Worm (Caenorhabditis elegans): ENCODE results near the gene AC7.3.

The AC7.3 gene

DNA sequence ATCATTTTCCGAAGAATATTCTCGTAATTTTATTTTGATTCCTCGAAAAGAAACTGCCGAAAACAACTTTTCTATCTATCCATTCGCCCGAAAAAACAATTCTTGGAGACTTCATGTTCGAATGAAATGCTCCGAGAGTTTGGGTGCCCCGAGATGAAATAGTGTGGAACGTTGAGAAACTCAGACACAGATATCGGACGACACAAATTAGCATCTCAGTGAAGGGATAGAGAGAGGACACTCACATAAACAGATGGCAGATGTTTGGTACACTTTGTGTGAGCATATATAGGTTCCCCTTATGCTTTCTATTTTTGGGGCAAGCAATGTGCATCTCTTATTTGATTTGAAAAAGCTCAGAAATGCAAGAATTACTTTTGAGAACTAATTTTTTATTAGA, 32.8 kb upstream of the AC7.3 start:
- TF ChIP-seq Y5F2A.4 (GFP tag; optimal IDR thresholded peaks at IDR 0.05) (no peak), unc-62 (GFP tag; optimal IDR thresholded peaks at IDR 0.05 in 1 of 2) (peak in 1 of 2 experiments; percentile 60), unc-62 (tag; optimal IDR thresholded peaks at IDR 0.05) (no peak), ceh-28 (tag; optimal IDR thresholded peaks at IDR 0.05) (no peak), T26A8.4 (GFP tag; IDR thresholded peaks at IDR 0.05) (no peak), ceh-62 (tag; optimal IDR thresholded peaks at IDR 0.05) (no peak), lsy-2 (tag; optimal IDR thresholded peaks at IDR 0.05) (peak in 1 of 2 experiments; percentile 12), aha-1 (tag) (peak; percentile 88), nhr-111 (GFP tag; optimal IDR thresholded peaks at IDR 0.05) (no peak), daf-16 (GFP tag; optimal IDR thresholded peaks at IDR 0.05) (peak in 1 of 2 experiments; percentile 32), daf-16 (tag; optimal IDR thresholded peaks at IDR 0.05) (no peak), nhr-28 (tag; optimal IDR thresholded peaks at IDR 0.05) (no peak)

DNA sequence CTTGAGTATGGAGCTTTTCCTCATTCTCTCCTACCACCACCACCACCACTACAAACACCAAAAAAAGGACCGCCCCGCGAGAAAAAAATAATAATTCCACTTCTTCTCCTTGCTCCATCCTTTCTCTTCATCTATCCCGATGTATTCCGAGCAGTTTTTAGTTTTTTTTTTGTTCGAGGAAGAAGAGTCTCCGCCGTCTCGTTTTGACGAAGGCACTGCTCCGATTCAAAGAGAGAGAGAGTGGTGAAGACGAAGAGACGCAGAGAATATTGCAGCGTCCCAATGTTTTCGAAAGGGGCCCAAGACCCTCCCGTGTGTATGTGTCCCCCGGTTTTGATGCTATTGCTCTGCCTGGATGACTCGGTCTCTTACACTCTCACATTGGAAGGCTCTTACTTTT, 30.5 kb upstream of the AC7.3 start:
- TF ChIP-seq dve-1 (tag; optimal IDR thresholded peaks at IDR 0.05; ENCODE audit: insufficient read depth): no peak
- TF ChIP-seq hlh-30 (tag; optimal IDR thresholded peaks at IDR 0.05; ENCODE audit: insufficient read depth): peak; percentile 3
- no peak for TF ChIP-seq pha-4 (GFP tag; IDR thresholded peaks at IDR 0.05)
- no peak for TF ChIP-seq pha-4 (tag; optimal IDR thresholded peaks at IDR 0.05)
- no peak for TF ChIP-seq Y48G9A.11 (GFP tag; IDR thresholded peaks at IDR 0.05)
- peak in 1 of 2 experiments; percentile 0 for TF ChIP-seq lsy-2 (tag; optimal IDR thresholded peaks at IDR 0.05)
- TF ChIP-seq daf-19 (GFP tag; conservative IDR thresholded peaks at IDR 0.05): no peak
- peak in 1 of 2 experiments; percentile 9 for TF ChIP-seq hif-1 (tag; optimal IDR thresholded peaks at IDR 0.05)
- TF ChIP-seq snpc-1.2 (GFP tag; IDR thresholded peaks at IDR 0.05): no peak
- no peak for TF ChIP-seq lin-39 (tag; optimal IDR thresholded peaks at IDR 0.05)
- peak; percentile 63 for TF ChIP-seq rbr-2 (tag; optimal IDR thresholded peaks at IDR 0.05)
- no peak for TF ChIP-seq unc-39 (tag; optimal IDR thresholded peaks at IDR 0.05)
- no peak for TF ChIP-seq nhr-41 (GFP tag; IDR thresholded peaks at IDR 0.05)
- TF ChIP-seq lin-38 (GFP tag; IDR thresholded peaks at IDR 0.05): no peak
- no peak for TF ChIP-seq F26F4.8 (GFP tag; conservative IDR thresholded peaks at IDR 0.05)
- no peak for TF ChIP-seq F10B5.3 (tag; optimal IDR thresholded peaks at IDR 0.05)
- TF ChIP-seq ztf-7 (tag; optimal IDR thresholded peaks at IDR 0.05): no peak
- TF ChIP-seq snpc-4 (tag; optimal IDR thresholded peaks at IDR 0.05): no peak
- TF ChIP-seq ceh-62 (tag; optimal IDR thresholded peaks at IDR 0.05): no peak
- TF ChIP-seq ztf-11 (tag; optimal IDR thresholded peaks at IDR 0.05): no peak
- no peak for TF ChIP-seq T26A8.4 (GFP tag; IDR thresholded peaks at IDR 0.05)
- TF ChIP-seq nhr-25 (tag; optimal IDR thresholded peaks at IDR 0.05; ENCODE audit: borderline replicate concordance, insufficient read depth): no peak
- no peak for TF ChIP-seq lim-7 (GFP tag; IDR thresholded peaks at IDR 0.05)
- no peak for TF ChIP-seq unc-130 (GFP tag; optimal IDR thresholded peaks at IDR 0.05)
- no peak for TF ChIP-seq zip-11 (GFP tag; IDR thresholded peaks at IDR 0.05)
- TF ChIP-seq set-16 (GFP tag; IDR thresholded peaks at IDR 0.05): no peak
- no peak for TF ChIP-seq gei-8 (GFP tag; optimal IDR thresholded peaks at IDR 0.05)
- TF ChIP-seq lin-15B (tag; optimal IDR thresholded peaks at IDR 0.05): no peak
- peak; percentile 45 for TF ChIP-seq aha-1 (tag)
- TF ChIP-seq skn-1 (tag; optimal IDR thresholded peaks at IDR 0.05): no peak
- no peak for TF ChIP-seq Y5F2A.4 (GFP tag; optimal IDR thresholded peaks at IDR 0.05)
- TF ChIP-seq nhr-42 (GFP tag; IDR thresholded peaks at IDR 0.05): no peak
- TF ChIP-seq R02D3.7 (tag; optimal IDR thresholded peaks at IDR 0.05): no peak
- TF ChIP-seq F49E8.2 (tag; optimal IDR thresholded peaks at IDR 0.05; ENCODE audit: borderline replicate concordance): no peak
- TF ChIP-seq unc-62 (GFP tag; optimal IDR thresholded peaks at IDR 0.05 in 1 of 2): no peak
- no peak for TF ChIP-seq unc-62 (tag; optimal IDR thresholded peaks at IDR 0.05)
- no peak for TF ChIP-seq dmd-8 (GFP tag; IDR thresholded peaks at IDR 0.05)
- TF ChIP-seq nhr-77 (tag; optimal IDR thresholded peaks at IDR 0.05): no peak
- no peak for TF ChIP-seq egl-43 (GFP tag; IDR thresholded peaks at IDR 0.05)
- TF ChIP-seq ZK337.2 (GFP tag; IDR thresholded peaks at IDR 0.05): no peak
- no peak for TF ChIP-seq daf-12 (tag; optimal IDR thresholded peaks at IDR 0.05)
- TF ChIP-seq egl-27 (tag; optimal IDR thresholded peaks at IDR 0.05): no peak
- TF ChIP-seq nhr-11 (tag; optimal IDR thresholded peaks at IDR 0.05): no peak
- TF ChIP-seq mep-1 (tag; optimal IDR thresholded peaks at IDR 0.05): peak; percentile 41
- no peak for TF ChIP-seq saeg-2 (GFP tag; IDR thresholded peaks at IDR 0.05)
- no peak for TF ChIP-seq ceh-32 (tag; optimal IDR thresholded peaks at IDR 0.05; ENCODE audit: poor library complexity)
